Fruit fly (Drosophila melanogaster) whole organism, adult: ENCODE data around the gene CYLD.

Source experiments
- CG11617 ChIP-seq: fragments of 200-800 bp; sonication (Bioruptor generic); optimal IDR thresholded peaks from 2 replicates; lab custom pipeline; 2017; ENCODE audit warnings: mild to moderate bottlenecking, missing biosample characterization, missing genetic modification reagents, missing genetic modification characterization
- CG12768 ChIP-seq: fragments of 200-800 bp; sonication (Bioruptor generic); optimal IDR thresholded peaks from 2 replicates; lab custom pipeline; 2017; ENCODE audit warnings: missing biosample characterization, missing genetic modification characterization, mild to moderate bottlenecking, moderate library complexity, missing genetic modification reagents
- CG14711 ChIP-seq: fragments of 200-800 bp; sonication (Bioruptor generic); optimal IDR thresholded peaks from 2 replicates; lab custom pipeline; 2018; ENCODE audit warnings: missing biosample characterization, mild to moderate bottlenecking, missing genetic modification characterization, moderate library complexity
- CG1620 ChIP-seq: fragments of 200-800 bp; sonication (Bioruptor generic); optimal IDR thresholded peaks from 2 replicates; lab custom pipeline; 2016; ENCODE audit warnings: missing biosample characterization, missing genetic modification characterization
- CG33017 ChIP-seq: fragments of 200-800 bp; sonication (Bioruptor generic); optimal IDR thresholded peaks from 2 replicates; lab custom pipeline; 2018; ENCODE audit warnings: missing biosample characterization, mild to moderate bottlenecking, missing genetic modification characterization, moderate library complexity
- CG5204 ChIP-seq: fragments of 200-800 bp; sonication (Bioruptor generic); optimal IDR thresholded peaks from 2 replicates; lab custom pipeline; 2016; ENCODE audit warnings: missing biosample characterization, missing genetic modification characterization
- CG7045 ChIP-seq: fragments of 200-800 bp; sonication (Bioruptor generic); optimal IDR thresholded peaks from 2 replicates; lab custom pipeline; 2017; ENCODE audit warnings: missing biosample characterization, mild to moderate bottlenecking, missing genetic modification characterization
- CG7101 ChIP-seq: fragments of 200-800 bp; sonication (Bioruptor generic); optimal IDR thresholded peaks from 2 replicates; lab custom pipeline; 2018; ENCODE audit warnings: missing biosample characterization, mild to moderate bottlenecking, missing genetic modification characterization, moderate library complexity
- Clk ChIP-seq: fragments of 200-800 bp; sonication (Bioruptor generic); optimal IDR thresholded peaks from 2 replicates; lab custom pipeline; 2017; ENCODE audit warnings: missing biosample characterization, missing genetic modification characterization
- Crg-1 ChIP-seq: fragments of 200-800 bp; sonication (Bioruptor generic); optimal IDR thresholded peaks from 2 replicates; lab custom pipeline; 2016; ENCODE audit warnings: missing biosample characterization, missing genetic modification characterization
- Hr96 ChIP-seq: fragments of 200-800 bp; sonication (Bioruptor generic); optimal IDR thresholded peaks from 2 replicates; lab custom pipeline; 2016; ENCODE audit warnings: missing biosample characterization, missing genetic modification characterization
- Mnt ChIP-seq: fragments of 200-800 bp; sonication (Bioruptor generic); optimal IDR thresholded peaks from 2 replicates; lab custom pipeline; 2016; ENCODE audit warnings: missing biosample characterization, mild to moderate bottlenecking, missing genetic modification characterization
- bab1 ChIP-seq: fragments of 200-800 bp; sonication (Bioruptor generic); optimal IDR thresholded peaks from 3 replicates; lab custom pipeline; 2019; ENCODE audit warnings: missing biosample characterization, mild to moderate bottlenecking, missing genetic modification characterization, moderate library complexity
- cic ChIP-seq: fragments of 200-800 bp; sonication (Bioruptor generic); optimal IDR thresholded peaks from 2 replicates; lab custom pipeline; 2017; ENCODE audit warnings: missing biosample characterization, mild to moderate bottlenecking, missing genetic modification characterization, moderate library complexity
- cnc ChIP-seq, 2 experiments: fragments of >200 bp; optimal IDR thresholded peaks; 2 replicates each; lab custom pipeline; 2017
- kay ChIP-seq: fragments of 200-800 bp; sonication (Bioruptor generic); peaks from one replicate; lab custom pipeline; 2016; ENCODE audit warnings: missing biosample characterization, missing genetic modification characterization, borderline replicate concordance
- ovo ChIP-seq: fragments of 200-800 bp; sonication (Bioruptor generic); optimal IDR thresholded peaks from 2 replicates; lab custom pipeline; 2016; ENCODE audit warnings: missing biosample characterization, missing genetic modification characterization
- pad ChIP-seq: fragments of 200-800 bp; sonication (Bioruptor generic); optimal IDR thresholded peaks from 3 replicates; lab custom pipeline; 2017; ENCODE audit warnings: missing biosample characterization, missing genetic modification characterization, mild to moderate bottlenecking, moderate library complexity, missing genetic modification reagents
- tj ChIP-seq: fragments of 200-800 bp; sonication (Bioruptor generic); optimal IDR thresholded peaks from 3 replicates; lab custom pipeline; 2017; ENCODE audit warnings: missing biosample characterization, mild to moderate bottlenecking, missing genetic modification characterization, moderate library complexity
- toe ChIP-seq: fragments of 200-800 bp; sonication (Bioruptor generic); optimal IDR thresholded peaks from 2 replicates; lab custom pipeline; 2016; ENCODE audit warnings: missing biosample characterization, missing genetic modification characterization

CYLD gene

dm6 chr2L:10299810-10300147, at the start of gene CYLD:
Gene CYLD (minus strand): TSS chr2L:10299847.
- TF ChIP-seq CG5204 (GFP tag; lab: Kevin White, UChicago) = no peak
- no peak for TF ChIP-seq Clk
- TF ChIP-seq ovo = no peak
- peak; percentile 73 for TF ChIP-seq CG7101 (tag; lab: Kevin White, UChicago)
- TF ChIP-seq CG7045 (GFP tag; lab: Kevin White, UChicago) = peak; percentile 21
- TF ChIP-seq Hr96 (GFP tag; lab: Kevin White, UChicago) = no peak
- peak; percentile 55 for TF ChIP-seq CG33017
- peak; percentile 62 for TF ChIP-seq bab1 (GFP tag; lab: Kevin White, UChicago)
- no peak for TF ChIP-seq CG1620 (GFP tag; lab: Kevin White, UChicago)
- peak; percentile 70 for TF ChIP-seq CG11617
- TF ChIP-seq kay = no peak
- TF ChIP-seq toe (GFP tag; lab: Kevin White, UChicago) = no peak
- peak; percentile 63 for TF ChIP-seq CG14711 (tag; lab: Kevin White, UChicago)
- TF ChIP-seq CG12768 (GFP tag; lab: Kevin White, UChicago) = no peak
- peak; percentile 5 for TF ChIP-seq Crg-1 (GFP tag; lab: Kevin White, UChicago)
- TF ChIP-seq pad (GFP tag; lab: Kevin White, UChicago) = no peak
- no peak for TF ChIP-seq Mnt (GFP tag; lab: Kevin White, UChicago)
- no peak for TF ChIP-seq cic
- TF ChIP-seq cnc (optimal IDR thresholded peaks at IDR 0.05; lab: Kevin White, UChicago) = no peak
- TF ChIP-seq tj = peak; percentile 2

DNA sequence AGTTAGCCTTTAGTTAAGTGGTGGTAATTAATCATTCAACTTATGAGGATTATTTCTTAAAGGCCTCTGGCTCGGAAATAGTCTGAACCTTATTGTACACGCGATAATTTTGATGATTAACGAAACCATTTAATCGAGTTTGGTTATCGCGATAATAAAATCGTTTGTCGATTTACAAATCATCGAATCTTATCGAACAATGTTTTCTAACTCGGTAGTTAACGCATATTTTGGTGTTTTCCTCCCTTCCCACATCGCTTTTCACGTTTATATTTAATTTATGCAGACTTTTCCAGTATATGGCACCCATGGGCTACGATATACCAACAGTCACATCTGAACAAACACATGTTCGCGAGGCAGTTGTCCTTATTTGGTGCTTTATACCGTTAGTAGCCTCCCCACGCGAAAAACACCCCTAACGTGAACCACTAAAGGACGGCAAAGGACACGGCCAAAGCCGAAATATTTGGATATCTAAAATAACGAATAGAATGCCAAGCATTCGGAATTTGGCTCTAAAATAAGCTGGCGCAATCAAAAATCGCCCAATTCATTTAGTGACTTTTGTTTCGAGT, 44.5 kb upstream of the CYLD start, which contains the start of gene Frmd5:
Frmd5 (plus strand) TSS at position 414 of the 578 bp plus-strand sequence.
- TF ChIP-seq CG7101 (tag; lab: Kevin White, UChicago) (no peak), tj (no peak), toe (GFP tag; lab: Kevin White, UChicago) (no peak), CG5204 (GFP tag; lab: Kevin White, UChicago) (no peak), CG33017 (no peak), ovo (no peak), Clk (no peak), CG12768 (GFP tag; lab: Kevin White, UChicago) (no peak), bab1 (GFP tag; lab: Kevin White, UChicago) (no peak), pad (GFP tag; lab: Kevin White, UChicago) (no peak), Hr96 (GFP tag; lab: Kevin White, UChicago) (no peak), cnc (optimal IDR thresholded peaks at IDR 0.05; lab: Kevin White, UChicago) (no peak), CG7045 (GFP tag; lab: Kevin White, UChicago) (no peak), cic (no peak)

dm6 chr2L:10342471-10342870, 42.8 kb upstream of the CYLD start, which contains the start of gene Sps2:
Gene Sps2 (plus strand): TSS chr2L:10342594.
- TF ChIP-seq CG33017 = no peak
- TF ChIP-seq CG7045 (GFP tag; lab: Kevin White, UChicago) = no peak
- TF ChIP-seq bab1 (GFP tag; lab: Kevin White, UChicago) = peak; percentile 69
- peak; percentile 12 for TF ChIP-seq CG14711 (tag; lab: Kevin White, UChicago)
- peak; percentile 15 for TF ChIP-seq CG7101 (tag; lab: Kevin White, UChicago)
- no peak for TF ChIP-seq Crg-1 (GFP tag; lab: Kevin White, UChicago)
- peak; percentile 16 for TF ChIP-seq cic
- TF ChIP-seq toe (GFP tag; lab: Kevin White, UChicago) = no peak
- peak; percentile 25 for TF ChIP-seq tj
- TF ChIP-seq Mnt (GFP tag; lab: Kevin White, UChicago) = peak; percentile 22
- TF ChIP-seq CG11617 = peak; percentile 19
- no peak for TF ChIP-seq kay
- no peak for TF ChIP-seq CG5204 (GFP tag; lab: Kevin White, UChicago)
- TF ChIP-seq CG12768 (GFP tag; lab: Kevin White, UChicago) = no peak
- no peak for TF ChIP-seq CG1620 (GFP tag; lab: Kevin White, UChicago)
- TF ChIP-seq Clk = no peak

- TF ChIP-seq CG11617 (peak; percentile 11), kay (peak; percentile 66), CG7045 (GFP tag; lab: Kevin White, UChicago) (no peak), bab1 (GFP tag; lab: Kevin White, UChicago) (peak; percentile 62), Hr96 (GFP tag; lab: Kevin White, UChicago) (no peak), cic (no peak), CG14711 (tag; lab: Kevin White, UChicago) (peak; percentile 20), CG7101 (tag; lab: Kevin White, UChicago) (peak; percentile 40), Mnt (GFP tag; lab: Kevin White, UChicago) (peak; percentile 5), CG5204 (GFP tag; lab: Kevin White, UChicago) (no peak), pad (GFP tag; lab: Kevin White, UChicago) (no peak), tj (peak; percentile 11), CG12768 (GFP tag; lab: Kevin White, UChicago) (no peak), CG1620 (GFP tag; lab: Kevin White, UChicago) (no peak), Crg-1 (GFP tag; lab: Kevin White, UChicago) (no peak), cnc (optimal IDR thresholded peaks at IDR 0.05; lab: Kevin White, UChicago) (no peak), CG33017 (peak; percentile 5), toe (GFP tag; lab: Kevin White, UChicago) (no peak), ovo (no peak), Clk (no peak)
Observed at dm6 chr2L:10341405-10341804, 41.8 kb upstream of the CYLD start, which contains the start of gene CG31715. Gene CG31715 (plus strand): TSS chr2L:10341616.

DNA sequence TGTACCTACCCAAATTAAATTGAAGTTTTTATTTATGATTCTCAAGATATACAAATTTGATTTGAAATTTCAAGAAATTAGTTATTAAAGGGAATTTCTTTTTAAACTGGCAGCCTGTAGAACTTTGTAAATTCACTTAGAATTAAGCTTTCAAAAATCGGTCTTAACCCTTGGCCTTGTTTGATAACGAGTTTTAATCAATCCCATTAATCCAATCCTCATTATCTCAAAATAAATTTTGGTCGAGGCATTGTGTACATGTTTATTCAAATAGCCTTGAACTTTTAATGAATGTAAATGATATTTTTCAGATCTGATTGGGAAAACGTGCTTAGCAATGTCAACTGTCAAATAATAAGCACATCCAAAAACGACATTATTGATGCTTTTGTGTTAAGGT, 40.2 kb upstream of the CYLD start:
- TF ChIP-seq kay = peak; percentile 72
- TF ChIP-seq CG11617 = no peak
- TF ChIP-seq Clk = no peak

- TF ChIP-seq Clk (no peak), CG11617 (peak; percentile 15), pad (GFP tag; lab: Kevin White, UChicago) (peak; percentile 12), bab1 (GFP tag; lab: Kevin White, UChicago) (peak; percentile 63), CG33017 (no peak), CG7101 (tag; lab: Kevin White, UChicago) (peak; percentile 35), CG1620 (GFP tag; lab: Kevin White, UChicago) (peak; percentile 18), cic (peak; percentile 31), Mnt (GFP tag; lab: Kevin White, UChicago) (peak; percentile 44)
Observed at dm6 chr2L:10339212-10339721, 39.6 kb upstream of the CYLD start, which contains the start of gene SamDC. Gene SamDC (plus strand): TSS chr2L:10339457.
